Worm (Caenorhabditis elegans): Measurements from ENCODE around the gene gmap-2.
A peak's percentile ranks its signal among the peaks of the same experiment; 100 is the strongest.

Gene gmap-2

ce11 chrX:12982725-12983124 lies 39.7 kb upstream of the gmap-2 start (continued):
- TF ChIP-seq unc-62 (GFP tag; optimal IDR thresholded peaks at IDR 0.05 in 1 of 2) (no peak), unc-62 (tag; optimal IDR thresholded peaks at IDR 0.05) (no peak), egl-27 (tag; optimal IDR thresholded peaks at IDR 0.05) (no peak), jun-1 (tag; optimal IDR thresholded peaks at IDR 0.05) (no peak), ceh-44 (GFP tag; IDR thresholded peaks at IDR 0.05) (no peak), nhr-237 (tag; optimal IDR thresholded peaks at IDR 0.05) (no peak), mep-1 (tag; optimal IDR thresholded peaks at IDR 0.05) (no peak), snpc-4 (tag; optimal IDR thresholded peaks at IDR 0.05) (no peak), zip-11 (GFP tag; IDR thresholded peaks at IDR 0.05) (no peak), dmd-6 (GFP tag; IDR thresholded peaks at IDR 0.05) (peak; percentile 87), lin-39 (tag; optimal IDR thresholded peaks at IDR 0.05) (no peak), lin-29 (GFP tag; IDR thresholded peaks at IDR 0.05) (no peak), egl-43 (GFP tag; IDR thresholded peaks at IDR 0.05) (no peak), lin-1 (GFP tag; IDR thresholded peaks at IDR 0.05) (no peak), aha-1 (tag) (no peak), unc-130 (GFP tag; optimal IDR thresholded peaks at IDR 0.05) (no peak), snpc-1.2 (GFP tag; IDR thresholded peaks at IDR 0.05) (no peak), dpl-1 (GFP tag; optimal IDR thresholded peaks at IDR 0.05) (no peak), ceh-82 (tag; optimal IDR thresholded peaks at IDR 0.05) (no peak), F49E8.2 (tag; optimal IDR thresholded peaks at IDR 0.05; ENCODE audit: borderline replicate concordance) (no peak), ztf-11 (tag; optimal IDR thresholded peaks at IDR 0.05) (no peak), hlh-30 (tag; optimal IDR thresholded peaks at IDR 0.05; ENCODE audit: insufficient read depth) (no peak), mes-2 (tag; optimal IDR thresholded peaks at IDR 0.05; ENCODE audit: poor library complexity, severe bottlenecking) (no peak), mdl-1 (tag; optimal IDR thresholded peaks at IDR 0.05) (no peak), ama-1 (optimal IDR thresholded peaks at IDR 0.05) (no peak), ZK337.2 (GFP tag; IDR thresholded peaks at IDR 0.05) (no peak), R02D3.7 (tag; optimal IDR thresholded peaks at IDR 0.05) (no peak), daf-16 (GFP tag; optimal IDR thresholded peaks at IDR 0.05) (no peak), daf-16 (tag; optimal IDR thresholded peaks at IDR 0.05) (peak; percentile 66), dve-1 (tag; optimal IDR thresholded peaks at IDR 0.05; ENCODE audit: insufficient read depth) (peak; percentile 53), nhr-102 (tag; optimal IDR thresholded peaks at IDR 0.05) (no peak), ceh-20 (GFP tag; IDR thresholded peaks at IDR 0.05) (no peak), set-16 (GFP tag; IDR thresholded peaks at IDR 0.05) (no peak), cey-2 (tag; optimal IDR thresholded peaks at IDR 0.05; ENCODE audit: borderline replicate concordance, insufficient read depth) (no peak), zip-2 (tag; optimal IDR thresholded peaks at IDR 0.05) (no peak), nhr-48 (tag; optimal IDR thresholded peaks at IDR 0.05) (peak; percentile 5), lin-38 (GFP tag; IDR thresholded peaks at IDR 0.05) (0 out of 2 replicates have a peak, but pooled peaks have one; percentile 4), F44E2.7 (GFP tag; IDR thresholded peaks at IDR 0.05) (no peak), php-3 (GFP tag; IDR thresholded peaks at IDR 0.05) (peak; percentile 56; the same call in 1 of the 2 replicates), Y105C5A.15 (GFP tag; IDR thresholded peaks at IDR 0.05) (no peak), tag-97 (GFP tag; IDR thresholded peaks at IDR 0.05) (no peak), nhr-111 (GFP tag; optimal IDR thresholded peaks at IDR 0.05) (no peak), tra-1 (GFP tag; IDR thresholded peaks at IDR 0.05) (peak; percentile 88; the same call in 1 of the 2 replicates), dmd-9 (GFP tag; IDR thresholded peaks at IDR 0.05) (no peak), lim-7 (GFP tag; IDR thresholded peaks at IDR 0.05) (no peak), daf-19 (GFP tag; conservative IDR thresholded peaks at IDR 0.05) (no peak), zfp-3 (GFP tag; conservative IDR thresholded peaks at IDR 0.05) (no peak), T20F7.1 (GFP tag; optimal IDR thresholded peaks at IDR 0.05) (no peak), nhr-76 (tag; optimal IDR thresholded peaks at IDR 0.05) (no peak), aly-2 (tag; optimal IDR thresholded peaks at IDR 0.05) (no peak), mxl-3 (GFP tag; optimal IDR thresholded peaks at IDR 0.05) (no peak), madf-5 (GFP tag; IDR thresholded peaks at IDR 0.05) (no peak), zag-1 (tag; optimal IDR thresholded peaks at IDR 0.05) (no peak)

Measured in whole organism, L4 larva.